Fruit fly (Drosophila melanogaster): ENCODE measurements around the gene SAK.

Gene SAK

DNA sequence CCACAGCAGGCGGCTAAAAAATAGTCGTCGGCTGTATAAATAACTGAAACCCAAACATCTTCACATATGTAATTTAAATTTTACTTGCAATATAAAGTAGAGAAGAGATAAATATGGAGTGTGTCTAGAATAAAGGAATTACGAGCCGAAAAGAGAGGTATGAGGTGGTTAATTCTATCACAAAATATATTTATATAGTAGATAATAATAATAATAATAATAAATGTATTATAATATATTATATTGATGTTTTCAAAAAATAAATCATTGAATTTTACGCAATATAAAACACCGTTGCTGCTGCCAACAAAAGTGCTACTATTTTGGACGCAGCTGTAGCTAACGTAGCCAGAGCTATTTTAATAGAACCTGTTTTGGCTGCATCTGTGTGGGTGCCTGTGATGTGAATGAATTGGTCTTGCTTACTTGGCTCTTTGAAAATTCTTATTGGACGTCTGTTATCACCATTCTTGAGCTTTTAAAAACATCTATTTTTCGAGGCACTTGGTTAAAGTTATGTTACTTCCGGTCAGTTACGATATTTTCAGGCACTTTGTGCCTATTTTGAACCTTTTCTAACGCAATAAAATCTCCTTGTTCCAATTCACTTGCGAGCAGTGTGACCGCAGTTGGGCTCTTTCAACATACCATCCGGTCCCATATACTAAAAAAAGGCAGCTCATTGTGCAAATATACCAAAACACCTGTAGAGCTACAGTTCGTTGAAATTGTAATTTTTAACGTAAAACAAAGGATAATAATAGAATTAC is 18.6 kb downstream of the SAK start, which contains the start of gene Hr78 (continued):
- TF ChIP-seq zfh1 (GFP tag; IDR thresholded peaks at IDR 0.05), result peak; percentile 71
- peak; percentile 51; the same call in 1 of the 2 replicates for TF ChIP-seq onecut (GFP tag; IDR thresholded peaks at IDR 0.05)
- TF ChIP-seq NfI (GFP tag; optimal IDR thresholded peaks at IDR 0.05), result peak; percentile 77
- no peak for TF ChIP-seq CG6175 (GFP tag; IDR thresholded peaks at IDR 0.05)
- TF ChIP-seq CG13287 (GFP tag; IDR thresholded peaks at IDR 0.05; ENCODE audit: partially characterized antibody), result no peak; the same call in 1 of the 2 replicates
- peak; percentile 68 for TF ChIP-seq B-H2 (GFP tag; optimal IDR thresholded peaks at IDR 0.05)
- peak; percentile 46 for TF ChIP-seq ewg (GFP tag; optimal IDR thresholded peaks at IDR 0.05)
- no peak for TF ChIP-seq Ets65A (GFP tag)
- peak; percentile 82 for TF ChIP-seq CG10267 (tag; optimal IDR thresholded peaks at IDR 0.05)
- peak; percentile 84 for TF ChIP-seq salm (tag; optimal IDR thresholded peaks at IDR 0.05)
- no peak for TF ChIP-seq bowl (GFP tag; IDR thresholded peaks at IDR 0.05)
- TF ChIP-seq al (GFP tag; IDR thresholded peaks at IDR 0.05), result peak; percentile 58; the same call in 1 of the 2 replicates
- peak; percentile 49 for TF ChIP-seq CG9932 (GFP tag; IDR thresholded peaks at IDR 0.05)
- TF ChIP-seq HLH54F (GFP tag; optimal IDR thresholded peaks at IDR 0.05), result peak; percentile 2
- peak; percentile 86 for TF ChIP-seq unpg (GFP tag; optimal IDR thresholded peaks at IDR 0.05)
- peak; percentile 75 for TF ChIP-seq CG4424 (GFP tag; optimal IDR thresholded peaks at IDR 0.05)
- peak; percentile 50 for TF ChIP-seq ftz-f1 (GFP tag; optimal IDR thresholded peaks at IDR 0.05)
- TF ChIP-seq MTF-1 (GFP tag; optimal IDR thresholded peaks at IDR 0.05; ENCODE audit: borderline replicate concordance), result no peak
- TF ChIP-seq lab (GFP tag; optimal IDR thresholded peaks at IDR 0.05), result peak; percentile 91
- peak; percentile 91 for TF ChIP-seq CG18262 (tag; optimal IDR thresholded peaks at IDR 0.05)
- peak; percentile 52 for TF ChIP-seq CG7987 (GFP tag; optimal IDR thresholded peaks at IDR 0.05)
- no peak for TF ChIP-seq pnt (GFP tag; optimal IDR thresholded peaks at IDR 0.05)
- no peak; the same call in 1 of the 2 replicates for TF ChIP-seq ttk (GFP tag; IDR thresholded peaks at IDR 0.05)
- TF ChIP-seq CG7928 (GFP tag; optimal IDR thresholded peaks at IDR 0.05), result peak; percentile 22
- no peak; the same call in 1 of the 2 replicates for TF ChIP-seq CG8765 (GFP tag; IDR thresholded peaks at IDR 0.05)
- TF ChIP-seq insv (GFP tag; optimal IDR thresholded peaks at IDR 0.05), result peak; percentile 89 to 99
- peak; percentile 88 for TF ChIP-seq gcm (GFP tag; optimal IDR thresholded peaks at IDR 0.05)
- peak; percentile 43 for TF ChIP-seq MBD-R2 (GFP tag; IDR thresholded peaks at IDR 0.05)
- TF ChIP-seq CG17829 (tag; optimal IDR thresholded peaks at IDR 0.05), result peak; percentile 88
- TF ChIP-seq Meics (GFP tag; optimal IDR thresholded peaks at IDR 0.05), result peak; percentile 90
- peak in 1 of 2 experiments; percentile 71 for TF ChIP-seq dpn (GFP tag; optimal IDR thresholded peaks at IDR 0.05)
- TF ChIP-seq CG2875 (GFP tag; optimal IDR thresholded peaks at IDR 0.05), result peak; percentile 73
- TF ChIP-seq crc (GFP tag; optimal IDR thresholded peaks at IDR 0.05), result no peak
- no peak for TF ChIP-seq dm (GFP tag; optimal IDR thresholded peaks at IDR 0.05)
- TF ChIP-seq CG8924 (tag; optimal IDR thresholded peaks at IDR 0.05), result peak; percentile 92
- no peak for TF ChIP-seq CG8290 (GFP tag; optimal IDR thresholded peaks at IDR 0.05)
- TF ChIP-seq CG8290 (tag; optimal IDR thresholded peaks at IDR 0.05), result peak; percentile 3 to 38
- peak; percentile 41; the same call in 1 of the 2 replicates for TF ChIP-seq danr (GFP tag; IDR thresholded peaks at IDR 0.05)
- peak; percentile 89 for TF ChIP-seq PHDP (tag; optimal IDR thresholded peaks at IDR 0.05)
- TF ChIP-seq CG3726 (GFP tag; IDR thresholded peaks at IDR 0.05), result no peak
- no peak for TF ChIP-seq ERR (GFP tag; optimal IDR thresholded peaks at IDR 0.05)
- TF ChIP-seq dan (GFP tag; IDR thresholded peaks at IDR 0.05), result no peak
- peak; percentile 54 for TF ChIP-seq CG12219 (GFP tag; optimal IDR thresholded peaks at IDR 0.05)
- no peak for TF ChIP-seq Nf-YA (GFP tag; IDR thresholded peaks at IDR 0.05)
- 0 out of 3 replicates have a peak, but pooled peaks have one; percentile 52 for TF ChIP-seq CG7357 (GFP tag; IDR thresholded peaks at IDR 0.05)
- peak; percentile 91 for TF ChIP-seq CG12659 (GFP tag; optimal IDR thresholded peaks at IDR 0.05)
- TF ChIP-seq odd (GFP tag; optimal IDR thresholded peaks at IDR 0.05), result peak; percentile 87
- peak; percentile 57 for TF ChIP-seq CG1529 (GFP tag; optimal IDR thresholded peaks at IDR 0.05)
- no peak for TF ChIP-seq maf-S (GFP tag; optimal IDR thresholded peaks at IDR 0.05)
- peak; percentile 51 for TF ChIP-seq CG12942 (GFP tag; optimal IDR thresholded peaks at IDR 0.05)

Data from whole organism, embryonic.